Worm (Caenorhabditis elegans) whole organism, L2 larva: ENCODE data around the gene fipr-8.

Experiments
- C34F6.9 ChIP-seq: fragments of 150-350 bp; optimal IDR thresholded peaks from 2 replicates; lab custom pipeline; 2014; ENCODE audit warnings: missing biosample characterization, missing genetic modification characterization
- F13H6.1 ChIP-seq: sonication (generic microtip); optimal IDR thresholded peaks from 2 replicates; lab custom pipeline; 2016; ENCODE audit warnings: missing genetic modification characterization, missing compliant biosample characterization
- R02D3.7 ChIP-seq: fragments of 150-350 bp; optimal IDR thresholded peaks from 2 replicates; lab custom pipeline; 2014; ENCODE audit warnings: missing biosample characterization, missing genetic modification characterization
- ZK546.5 ChIP-seq: sonication (generic microtip); optimal IDR thresholded peaks from 2 replicates; lab custom pipeline; 2017; ENCODE audit warnings: missing biosample characterization, missing genetic modification characterization
- alr-1 ChIP-seq: fragments of 150-350 bp; optimal IDR thresholded peaks from 2 replicates; lab custom pipeline; 2014; ENCODE audit warnings: missing biosample characterization, missing genetic modification characterization
- ama-1 ChIP-seq: fragments of 150-350 bp; optimal IDR thresholded peaks from 2 replicates; lab custom pipeline; 2018; ENCODE audit warnings: inconsistent platforms
- blmp-1 ChIP-seq: sonication (generic microtip); optimal IDR thresholded peaks from 2 replicates; lab custom pipeline; 2017; ENCODE audit warnings: missing genetic modification characterization, mild to moderate bottlenecking, missing compliant biosample characterization, antibody characterized with exemption, moderate library complexity; ENCODE audit not compliant: insufficient read depth
- ceh-16 ChIP-seq: fragments of 150-350 bp; optimal IDR thresholded peaks from 2 replicates; lab custom pipeline; 2014; ENCODE audit warnings: missing biosample characterization, missing genetic modification characterization
- crh-2 ChIP-seq: sonication (generic microtip); optimal IDR thresholded peaks from 2 replicates; lab custom pipeline; 2017; ENCODE audit warnings: missing biosample characterization, missing genetic modification characterization
- dmd-4 ChIP-seq: sonication (generic microtip); optimal IDR thresholded peaks from 2 replicates; lab custom pipeline; 2017; ENCODE audit warnings: missing biosample characterization, missing genetic modification characterization
- egl-27 ChIP-seq: sonication (generic microtip); optimal IDR thresholded peaks from 3 replicates; lab custom pipeline; 2017; ENCODE audit warnings: missing biosample characterization, missing genetic modification reagents, missing genetic modification characterization
- elt-3 ChIP-seq: sonication (generic microtip); optimal IDR thresholded peaks from 2 replicates; lab custom pipeline; 2017; ENCODE audit warnings: missing biosample characterization, missing genetic modification characterization
- gmeb-1 ChIP-seq: fragments of 150-350 bp; optimal IDR thresholded peaks from 2 replicates; lab custom pipeline; 2014; ENCODE audit warnings: missing biosample characterization, missing genetic modification characterization
- lin-11 ChIP-seq: fragments of 150-350 bp; sonication (generic microtip); optimal IDR thresholded peaks from 2 replicates; lab custom pipeline; 2014; ENCODE audit warnings: missing biosample characterization, missing genetic modification characterization, inconsistent platforms, mixed read lengths
- lin-13 ChIP-seq: fragments of 150-350 bp; optimal IDR thresholded peaks from 2 replicates; lab custom pipeline; 2014; ENCODE audit warnings: missing biosample characterization, missing genetic modification reagents, missing genetic modification characterization
- lin-39 ChIP-seq: fragments of 150-350 bp; optimal IDR thresholded peaks from 2 replicates; lab custom pipeline; 2014; ENCODE audit warnings: missing biosample characterization, missing genetic modification reagents, missing genetic modification characterization
- lsy-2 ChIP-seq, 2 experiments: fragments of 150-350 bp in 1 of 2; sonication (generic microtip) in 1 of 2; optimal IDR thresholded peaks; 2 replicates each; lab custom pipeline; 2014 to 2017; ENCODE audit warnings: missing biosample characterization in 2 of 2, missing genetic modification characterization in 2 of 2
- mab-5 ChIP-seq: fragments of 150-350 bp; optimal IDR thresholded peaks from 2 replicates; lab custom pipeline; 2014; ENCODE audit warnings: missing biosample characterization, missing genetic modification characterization
- mdl-1 ChIP-seq, 2 experiments: fragments of 150-350 bp in 1 of 2; sonication (generic microtip) in 1 of 2; optimal IDR thresholded peaks; 2 replicates each; lab custom pipeline; 2017; ENCODE audit warnings: missing biosample characterization in 2 of 2, missing genetic modification characterization in 2 of 2
- nhr-10 ChIP-seq: sonication (generic microtip); optimal IDR thresholded peaks from 2 replicates; lab custom pipeline; 2017; ENCODE audit warnings: missing biosample characterization, missing genetic modification characterization
- nhr-12 ChIP-seq: fragments of 150-350 bp; optimal IDR thresholded peaks from 2 replicates; lab custom pipeline; 2014; ENCODE audit warnings: missing biosample characterization, missing genetic modification characterization
- nhr-129 ChIP-seq: fragments of 150-350 bp; optimal IDR thresholded peaks from 2 replicates; lab custom pipeline; 2014; ENCODE audit warnings: missing biosample characterization, missing genetic modification characterization
- nhr-21 ChIP-seq: fragments of 150-350 bp; optimal IDR thresholded peaks from 2 replicates; lab custom pipeline; 2014; ENCODE audit warnings: missing biosample characterization, missing genetic modification characterization
- nhr-237 ChIP-seq: fragments of 150-350 bp; optimal IDR thresholded peaks from 2 replicates; lab custom pipeline; 2014; ENCODE audit warnings: missing biosample characterization, missing genetic modification characterization
- nhr-25 ChIP-seq: fragments of 150-350 bp; sonication (generic microtip); optimal IDR thresholded peaks from 3 replicates; lab custom pipeline; 2014; ENCODE audit warnings: missing biosample characterization, missing genetic modification characterization
- nhr-77 ChIP-seq: fragments of 150-350 bp; optimal IDR thresholded peaks from 2 replicates; lab custom pipeline; 2014; ENCODE audit warnings: missing biosample characterization, missing genetic modification characterization
- peb-1 ChIP-seq: fragments of 150-350 bp; optimal IDR thresholded peaks from 2 replicates; lab custom pipeline; 2014; ENCODE audit warnings: missing biosample characterization, missing genetic modification characterization
- sem-4 ChIP-seq: fragments of 150-350 bp; optimal IDR thresholded peaks from 2 replicates; lab custom pipeline; 2014; ENCODE audit warnings: missing biosample characterization, missing genetic modification reagents, missing genetic modification characterization
- skn-1 ChIP-seq: sonication (generic microtip); optimal IDR thresholded peaks from 2 replicates; lab custom pipeline; 2017; ENCODE audit warnings: missing biosample characterization, missing genetic modification characterization
- sma-3 ChIP-seq: sonication (generic microtip); optimal IDR thresholded peaks from 2 replicates; lab custom pipeline; 2016; ENCODE audit warnings: missing genetic modification reagents, missing genetic modification characterization, missing compliant biosample characterization
- sma-9 ChIP-seq, 2 experiments: fragments of 150-350 bp in 1 of 2; sonication (generic microtip) in 1 of 2; optimal IDR thresholded peaks; 2 replicates each; lab custom pipeline; 2014 to 2016; ENCODE audit warnings: missing genetic modification characterization in 2 of 2, mild to moderate bottlenecking in 1 of 2, missing biosample characterization in 1 of 2, missing compliant biosample characterization in 1 of 2, missing genetic modification reagents in 1 of 2, moderate library complexity in 1 of 2
- snpc-4 ChIP-seq: fragments of 150-350 bp; optimal IDR thresholded peaks from 2 replicates; lab custom pipeline; 2014; ENCODE audit warnings: missing biosample characterization, missing genetic modification characterization
- unc-55 ChIP-seq: fragments of 150-350 bp; sonication (generic microtip); optimal IDR thresholded peaks from 3 replicates; lab custom pipeline; 2014; ENCODE audit warnings: missing biosample characterization, missing genetic modification reagents, missing genetic modification characterization
- unc-62 ChIP-seq: fragments of 150-350 bp; optimal IDR thresholded peaks from 2 replicates; lab custom pipeline; 2014; ENCODE audit warnings: missing biosample characterization, missing genetic modification reagents, missing genetic modification characterization
- zag-1 ChIP-seq: fragments of 150-350 bp; optimal IDR thresholded peaks from 2 replicates; lab custom pipeline; 2014; ENCODE audit warnings: missing biosample characterization, missing genetic modification characterization
- ztf-1 ChIP-seq: fragments of 200-800 bp; sonication (Bioruptor generic); conservative IDR thresholded peaks from 2 replicates; pipeline ENCODE4 v1.3.6; 2022; ENCODE audit warnings: missing genetic modification characterization, missing compliant biosample characterization
- ztf-11 ChIP-seq: sonication (generic microtip); optimal IDR thresholded peaks from 2 replicates; lab custom pipeline; 2017; ENCODE audit warnings: missing biosample characterization, missing genetic modification characterization
- ztf-4 ChIP-seq: fragments of 150-350 bp; optimal IDR thresholded peaks from 2 replicates; lab custom pipeline; 2014; ENCODE audit warnings: missing biosample characterization, missing genetic modification characterization

The fipr-8 gene

ce11 chrV:10206502-10206901 lies 33.3 kb downstream of the fipr-8 start, which contains the start of gene rpc-25:
TSS of gene rpc-25 (minus strand) at chrV:10206602.
- TF ChIP-seq ztf-11 (tag; lab: Kevin White, UChicago), result no peak

ce11 chrV:10205483-10205882 lies 34.3 kb downstream of the fipr-8 start, which contains the start of gene ZK856.16:
TSS of gene ZK856.16 (minus strand) at chrV:10205583.
- no peak for TF ChIP-seq mab-5 (tag; lab: Kevin White, UChicago)
- TF ChIP-seq ztf-1 (GFP tag; lab: Robert Waterston, UW), result no peak
- no peak for TF ChIP-seq C34F6.9 (tag; lab: Kevin White, UChicago)
- no peak for TF ChIP-seq ceh-16 (tag; lab: Kevin White, UChicago)
- TF ChIP-seq ztf-11 (tag; lab: Kevin White, UChicago), result no peak
- no peak for TF ChIP-seq lin-11 (tag; lab: Kevin White, UChicago)
- TF ChIP-seq sma-9 (GFP tag; optimal IDR thresholded peaks at IDR 0.05; lab: Kevin White, UChicago), result no peak
- TF ChIP-seq sma-9 (tag; optimal IDR thresholded peaks at IDR 0.05; lab: Kevin White, UChicago), result no peak
- no peak for TF ChIP-seq nhr-10
- no peak for TF ChIP-seq elt-3 (tag; lab: Kevin White, UChicago)
- TF ChIP-seq nhr-21 (tag; lab: Kevin White, UChicago), result no peak
- no peak for TF ChIP-seq ztf-4 (tag; lab: Kevin White, UChicago)
- TF ChIP-seq lin-13, result no peak
- no peak for TF ChIP-seq ZK546.5 (tag; lab: Kevin White, UChicago)
- TF ChIP-seq nhr-237 (tag; lab: Kevin White, UChicago), result no peak
- TF ChIP-seq lsy-2 (tag; optimal IDR thresholded peaks at IDR 0.05; lab: Kevin White, UChicago), result no peak
- TF ChIP-seq nhr-12 (tag; lab: Kevin White, UChicago), result no peak
- no peak for TF ChIP-seq snpc-4 (tag; lab: Kevin White, UChicago)
- TF ChIP-seq nhr-77 (tag; lab: Kevin White, UChicago), result no peak

- TF ChIP-seq blmp-1 (tag; lab: Kevin White, UChicago) (no peak), egl-27 (no peak), C34F6.9 (tag; lab: Kevin White, UChicago) (peak; percentile 86), zag-1 (tag; lab: Kevin White, UChicago) (no peak), nhr-10 (no peak), peb-1 (no peak), lin-13 (peak; percentile 51), ama-1 (peak; percentile 25), nhr-21 (tag; lab: Kevin White, UChicago) (peak; percentile 41), gmeb-1 (tag; lab: Kevin White, UChicago) (peak; percentile 80), R02D3.7 (peak; percentile 52), mab-5 (tag; lab: Kevin White, UChicago) (peak; percentile 37), skn-1 (tag; lab: Kevin White, UChicago) (no peak), sem-4 (peak; percentile 21), elt-3 (tag; lab: Kevin White, UChicago) (no peak), ZK546.5 (tag; lab: Kevin White, UChicago) (no peak), snpc-4 (tag; lab: Kevin White, UChicago) (no peak), lin-11 (tag; lab: Kevin White, UChicago) (no peak), nhr-129 (tag; lab: Kevin White, UChicago) (peak; percentile 43), sma-3 (GFP tag; lab: Kevin White, UChicago) (peak; percentile 62), F13H6.1 (tag; lab: Kevin White, UChicago) (no peak), unc-55 (peak; percentile 72), unc-62 (no peak), sma-9 (GFP tag; optimal IDR thresholded peaks at IDR 0.05; lab: Kevin White, UChicago) (peak; percentile 41), sma-9 (tag; optimal IDR thresholded peaks at IDR 0.05; lab: Kevin White, UChicago) (no peak), lsy-2 (tag; optimal IDR thresholded peaks at IDR 0.05; lab: Kevin White, UChicago) (peak; percentile 67 to 89), crh-2 (tag; lab: Kevin White, UChicago) (peak; percentile 76), nhr-25 (tag; lab: Kevin White, UChicago) (peak; percentile 66), lin-39 (tag; lab: Kevin White, UChicago) (no peak), ztf-1 (GFP tag; lab: Robert Waterston, UW) (no peak), mdl-1 (tag; optimal IDR thresholded peaks at IDR 0.05; lab: Kevin White, UChicago) (no peak), dmd-4 (tag; lab: Kevin White, UChicago) (no peak), alr-1 (tag; lab: Kevin White, UChicago) (no peak)
Measured at ce11 chrV:10204863-10205338, 34.9 kb downstream of the fipr-8 start, which contains the start of the genes ZK856.19 and ZK856.11. TSS of gene ZK856.19 (minus strand) at chrV:10204913. TSS of gene ZK856.11 (minus strand) at chrV:10204938.
